Worm (Caenorhabditis elegans): ENCODE data around the gene Y9C9A.8.

DNA sequence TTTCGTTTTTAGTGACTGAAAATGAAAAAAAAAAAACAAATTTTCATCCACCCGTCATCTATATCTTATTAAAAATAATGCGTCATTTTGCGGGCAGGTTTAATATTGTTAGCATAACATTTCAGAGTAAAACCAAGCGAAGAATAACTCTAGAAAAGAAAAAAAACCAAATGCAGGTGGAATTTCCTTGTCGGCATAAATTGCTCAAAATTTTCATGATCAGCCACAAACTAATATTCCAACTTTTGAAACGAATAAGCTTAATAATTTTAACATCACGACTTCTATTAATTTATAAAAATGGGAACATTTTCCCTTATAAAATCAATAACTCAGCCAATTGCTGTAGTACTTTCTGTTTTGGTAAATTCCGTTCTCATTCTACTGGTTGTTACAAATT lies 14.5 kb upstream of the Y9C9A.8 start, which contains the start of gene str-155:
- TF ChIP-seq C16A3.4 (tag; optimal IDR thresholded peaks at IDR 0.05) (no peak), ceh-82 (tag; optimal IDR thresholded peaks at IDR 0.05) (no peak), skn-1 (tag; optimal IDR thresholded peaks at IDR 0.05) (no peak), C04F5.9 (tag; optimal IDR thresholded peaks at IDR 0.05) (no peak), lin-14 (GFP tag; optimal IDR thresholded peaks at IDR 0.05) (no peak), blmp-1 (tag; optimal IDR thresholded peaks at IDR 0.05) (no peak), ceh-63 (GFP tag; optimal IDR thresholded peaks at IDR 0.05) (no peak), unc-130 (tag; optimal IDR thresholded peaks at IDR 0.05) (no peak)
